Worm (Caenorhabditis elegans) whole organism, early embryonic: ENCODE results near the gene ZC262.13.

Source experiments
- F13C5.2 ChIP-seq: sonication (generic microtip); optimal IDR thresholded peaks from 2 replicates; lab custom pipeline; 2017; ENCODE audit warnings: mild to moderate bottlenecking, missing genetic modification characterization, inconsistent platforms, missing compliant biosample characterization
- aly-1 ChIP-seq: sonication (generic microtip); optimal IDR thresholded peaks from 2 replicates; lab custom pipeline; 2016; ENCODE audit warnings: missing genetic modification characterization, missing compliant biosample characterization
- ama-1 ChIP-seq: fragments of 150-350 bp; optimal IDR thresholded peaks from 2 replicates; lab custom pipeline; 2014
- ceh-13 ChIP-seq: fragments of 200-800 bp; sonication (Bioruptor generic); optimal IDR thresholded peaks from 2 replicates; lab custom pipeline; 2018; ENCODE audit warnings: mild to moderate bottlenecking, missing genetic modification characterization, missing compliant biosample characterization
- ceh-36 ChIP-seq: sonication (generic microtip); optimal IDR thresholded peaks from 2 replicates; lab custom pipeline; 2016; ENCODE audit warnings: missing genetic modification characterization, inconsistent platforms, missing compliant biosample characterization
- flt-1 ChIP-seq: fragments of 200-800 bp; sonication (Bioruptor generic); IDR thresholded peaks from 2 replicates; pipeline ENCODE4 v1.3.6; 2022; ENCODE audit warnings: missing genetic modification characterization, missing compliant biosample characterization
- hmg-4 ChIP-seq: fragments of 200-800 bp; sonication (Bioruptor generic); optimal IDR thresholded peaks from 2 replicates; lab custom pipeline; 2018; ENCODE audit warnings: mild to moderate bottlenecking, missing genetic modification characterization, missing compliant biosample characterization
- pes-1 ChIP-seq: fragments of 200-800 bp; sonication (Bioruptor generic); IDR thresholded peaks from 2 replicates; pipeline ENCODE4 v1.3.6; 2022; ENCODE audit warnings: missing genetic modification reagents, missing genetic modification characterization, missing compliant biosample characterization
- scrt-1 ChIP-seq: fragments of 200-800 bp; sonication (Bioruptor generic); IDR thresholded peaks from 2 replicates; pipeline ENCODE4 v1.3.6; 2022; ENCODE audit warnings: missing genetic modification characterization, missing compliant biosample characterization
- tbx-37 ChIP-seq: fragments of 200-800 bp; sonication (Bioruptor generic); conservative IDR thresholded peaks from 2 replicates; pipeline ENCODE4 v1.3.6; 2022; ENCODE audit warnings: missing genetic modification reagents, missing genetic modification characterization, missing compliant biosample characterization
- tra-4 ChIP-seq: sonication (generic microtip); optimal IDR thresholded peaks from 2 replicates; lab custom pipeline; 2017; ENCODE audit warnings: missing genetic modification characterization, missing compliant biosample characterization

- no peak for TF ChIP-seq scrt-1 (GFP tag; lab: Robert Waterston, UW)
- TF ChIP-seq pes-1 (GFP tag; lab: Robert Waterston, UW), result no peak
- no peak for TF ChIP-seq flt-1 (GFP tag; lab: Robert Waterston, UW)
- TF ChIP-seq ama-1 (lab: Kevin White, UChicago), result no peak
- no peak for TF ChIP-seq ceh-13 (GFP tag; lab: Kevin White, UChicago)
- no peak for TF ChIP-seq aly-1
- no peak for TF ChIP-seq hmg-4 (GFP tag; lab: Kevin White, UChicago)
- no peak for TF ChIP-seq ceh-36
- TF ChIP-seq tra-4 (tag; lab: Kevin White, UChicago), result no peak
- TF ChIP-seq tbx-37 (GFP tag; lab: Robert Waterston, UW), result no peak
- TF ChIP-seq F13C5.2 (tag; lab: Kevin White, UChicago), result no peak
Measured at ce11 chrIII:8370188-8370587, 44.2 kb downstream of the ZC262.13 start.
